Worm (Caenorhabditis elegans) whole organism, L4 larva: ENCODE data around the gene msd-2.

Experiments
- F26F4.8 ChIP-seq: fragments of 200-800 bp; sonication (Bioruptor generic); conservative IDR thresholded peaks from 2 replicates; pipeline ENCODE4 v1.3.6; 2022; ENCODE audit warnings: missing genetic modification characterization, missing compliant biosample characterization
- T26A8.4 ChIP-seq: fragments of 200-800 bp; sonication (Bioruptor generic); IDR thresholded peaks from 2 replicates; pipeline ENCODE4 v1.3.6; 2022; ENCODE audit warnings: missing genetic modification characterization, missing compliant biosample characterization
- Y105C5A.15 ChIP-seq: fragments of 200-800 bp; sonication (Bioruptor generic); IDR thresholded peaks from 2 replicates; pipeline ENCODE4 v1.3.6; 2022; ENCODE audit warnings: missing genetic modification characterization, missing compliant biosample characterization
- Y5F2A.4 ChIP-seq: fragments of 200-800 bp; sonication (Bioruptor generic); optimal IDR thresholded peaks from 2 replicates; lab custom pipeline; 2018; ENCODE audit warnings: mild to moderate bottlenecking, missing genetic modification characterization, missing compliant biosample characterization
- Y75B8A.6 ChIP-seq: fragments of 200-800 bp; sonication (Bioruptor generic); IDR thresholded peaks from 2 replicates; pipeline ENCODE4 v1.3.6; 2022; ENCODE audit warnings: missing genetic modification reagents, missing genetic modification characterization, missing compliant biosample characterization
- ZK337.2 ChIP-seq: fragments of 200-800 bp; sonication (Bioruptor generic); IDR thresholded peaks from 2 replicates; pipeline ENCODE4 v1.3.6; 2022; ENCODE audit warnings: missing genetic modification reagents, missing genetic modification characterization, missing compliant biosample characterization
- ceh-28 ChIP-seq: fragments of 150-350 bp; optimal IDR thresholded peaks from 2 replicates; lab custom pipeline; 2014; ENCODE audit warnings: missing biosample characterization, missing genetic modification reagents, missing genetic modification characterization
- ctbp-1 ChIP-seq: fragments of 200-800 bp; sonication (Bioruptor generic); IDR thresholded peaks from 2 replicates; pipeline ENCODE4 v1.3.6; 2022; ENCODE audit warnings: missing genetic modification reagents, missing genetic modification characterization, missing compliant biosample characterization
- daf-16 ChIP-seq, 3 experiments: sonication (generic microtip); optimal IDR thresholded peaks; 2 replicates each; lab custom pipeline; 2016 to 2017; ENCODE audit warnings: missing genetic modification characterization in 3 of 3, missing genetic modification reagents in 3 of 3, mild to moderate bottlenecking in 2 of 3, missing compliant biosample characterization in 2 of 3, missing biosample characterization in 1 of 3, moderate library complexity in 1 of 3
- dmd-6 ChIP-seq: fragments of 200-800 bp; sonication (Bioruptor generic); IDR thresholded peaks from 2 replicates; pipeline ENCODE4 v1.3.6; 2022; ENCODE audit warnings: missing genetic modification reagents, missing genetic modification characterization, missing compliant biosample characterization
- dmd-8 ChIP-seq: fragments of 200-800 bp; sonication (Bioruptor generic); IDR thresholded peaks from 2 replicates; pipeline ENCODE4 v1.3.6; 2022; ENCODE audit warnings: missing genetic modification characterization, missing compliant biosample characterization
- dmd-9 ChIP-seq: fragments of 200-800 bp; sonication (Bioruptor generic); IDR thresholded peaks from 2 replicates; pipeline ENCODE4 v1.3.6; 2022; ENCODE audit warnings: missing genetic modification reagents, missing genetic modification characterization, missing compliant biosample characterization
- dve-1 ChIP-seq: sonication (generic microtip); optimal IDR thresholded peaks from 2 replicates; lab custom pipeline; 2017; ENCODE audit warnings: antibody characterized with exemption, mild to moderate bottlenecking, missing genetic modification characterization, missing compliant biosample characterization; ENCODE audit not compliant: insufficient read depth
- egl-43 ChIP-seq: fragments of 200-800 bp; sonication (Bioruptor generic); IDR thresholded peaks from 2 replicates; pipeline ENCODE4 v1.3.6; 2022; ENCODE audit warnings: missing genetic modification reagents, missing genetic modification characterization, missing compliant biosample characterization
- fkh-10 ChIP-seq: fragments of 150-350 bp; optimal IDR thresholded peaks from 2 replicates; lab custom pipeline; 2014; ENCODE audit warnings: missing biosample characterization, missing genetic modification reagents, missing genetic modification characterization
- hlh-11 ChIP-seq: fragments of 200-800 bp; sonication (Bioruptor generic); optimal IDR thresholded peaks from 2 replicates; lab custom pipeline; 2018; ENCODE audit warnings: mild to moderate bottlenecking, missing genetic modification characterization, missing compliant biosample characterization
- hlh-30 ChIP-seq: sonication (generic microtip); optimal IDR thresholded peaks from 2 replicates; lab custom pipeline; 2017; ENCODE audit warnings: antibody characterized with exemption, mild to moderate bottlenecking, missing genetic modification characterization, missing compliant biosample characterization; ENCODE audit not compliant: insufficient read depth
- hmg-1.1 ChIP-seq: fragments of 200-800 bp; sonication (Bioruptor generic); IDR thresholded peaks from 2 replicates; pipeline ENCODE4 v1.3.6; 2022; ENCODE audit warnings: missing genetic modification reagents, missing genetic modification characterization, missing compliant biosample characterization
- lin-1 ChIP-seq: fragments of 200-800 bp; sonication (Bioruptor generic); IDR thresholded peaks from 2 replicates; pipeline ENCODE4 v1.3.6; 2022; ENCODE audit warnings: missing genetic modification reagents, missing genetic modification characterization, missing compliant biosample characterization
- lin-29 ChIP-seq: fragments of 200-800 bp; sonication (Bioruptor generic); IDR thresholded peaks from 2 replicates; pipeline ENCODE4 v1.3.6; 2022; ENCODE audit warnings: missing genetic modification reagents, missing genetic modification characterization, missing compliant biosample characterization
- lin-39 ChIP-seq: fragments of 150-350 bp; optimal IDR thresholded peaks from 2 replicates; lab custom pipeline; 2014; ENCODE audit warnings: missing biosample characterization, missing genetic modification reagents, missing genetic modification characterization
- lsy-2 ChIP-seq, 2 experiments: fragments of 150-350 bp in 1 of 2; sonication (generic microtip) in 1 of 2; optimal IDR thresholded peaks; 2 replicates each; lab custom pipeline; 2014 to 2017; ENCODE audit warnings: missing biosample characterization in 2 of 2, missing genetic modification characterization in 2 of 2
- madf-5 ChIP-seq, 2 experiments: fragments of 200-800 bp; sonication (Bioruptor generic); IDR thresholded peaks; 2 replicates each; pipeline ENCODE4 v1.3.6; 2022; ENCODE audit warnings: missing compliant biosample characterization in 2 of 2, missing genetic modification characterization in 2 of 2
- mdl-1 ChIP-seq, 2 experiments: fragments of 150-350 bp in 1 of 2; sonication (generic microtip) in 1 of 2; optimal IDR thresholded peaks; 2 replicates each; lab custom pipeline; 2014 to 2017; ENCODE audit warnings: missing biosample characterization in 2 of 2, missing genetic modification characterization in 2 of 2
- mes-2 ChIP-seq: sonication (generic microtip); optimal IDR thresholded peaks from 2 replicates; lab custom pipeline; 2016; ENCODE audit warnings: missing genotype, mild to moderate bottlenecking, missing genetic modification characterization, missing compliant biosample characterization; ENCODE audit not compliant: poor library complexity, severe bottlenecking
- mxl-3 ChIP-seq: fragments of 200-800 bp; sonication (Bioruptor generic); optimal IDR thresholded peaks from 2 replicates; lab custom pipeline; 2018; ENCODE audit warnings: mild to moderate bottlenecking, missing genetic modification characterization, missing compliant biosample characterization
- nhr-237 ChIP-seq: sonication (generic microtip); optimal IDR thresholded peaks from 2 replicates; lab custom pipeline; 2017; ENCODE audit warnings: missing biosample characterization, missing genetic modification characterization
- nhr-28 ChIP-seq: fragments of 150-350 bp; optimal IDR thresholded peaks from 2 replicates; lab custom pipeline; 2014; ENCODE audit warnings: missing biosample characterization, missing genetic modification characterization
- nhr-48 ChIP-seq: sonication (generic microtip); optimal IDR thresholded peaks from 2 replicates; lab custom pipeline; 2016; ENCODE audit warnings: mild to moderate bottlenecking, missing genetic modification characterization, missing compliant biosample characterization
- nhr-76 ChIP-seq: fragments of 150-350 bp; optimal IDR thresholded peaks from 2 replicates; lab custom pipeline; 2014; ENCODE audit warnings: missing biosample characterization, missing genetic modification characterization
- nhr-77 ChIP-seq: fragments of 150-350 bp; optimal IDR thresholded peaks from 2 replicates; lab custom pipeline; 2014; ENCODE audit warnings: missing biosample characterization, missing genetic modification characterization
- pha-4 ChIP-seq, 2 experiments: fragments of 150-350 bp in 1 of 2; fragments of 200-800 bp in 1 of 2; sonication (Bioruptor generic) in 1 of 2; IDR thresholded peaks in 1 of 2; optimal IDR thresholded peaks in 1 of 2; 2 replicates each; pipeline versions ENCODE4 v1.3.6 to Lab custom; 2014 to 2022; ENCODE audit warnings: missing genetic modification characterization in 2 of 2, missing genetic modification reagents in 2 of 2, missing biosample characterization in 1 of 2, missing compliant biosample characterization in 1 of 2
- pqm-1 ChIP-seq: sonication (generic microtip); optimal IDR thresholded peaks from 2 replicates; lab custom pipeline; 2017; ENCODE audit warnings: missing biosample characterization, missing genetic modification characterization
- rbr-2 ChIP-seq: sonication (generic microtip); optimal IDR thresholded peaks from 2 replicates; lab custom pipeline; 2016; ENCODE audit warnings: missing genotype, missing genetic modification characterization, missing compliant biosample characterization
- saeg-2 ChIP-seq: fragments of 200-800 bp; sonication (Bioruptor generic); IDR thresholded peaks from 2 replicates; pipeline ENCODE4 v1.3.6; 2022; ENCODE audit warnings: missing genetic modification reagents, missing genetic modification characterization, missing compliant biosample characterization
- snpc-4 ChIP-seq: fragments of 150-350 bp; optimal IDR thresholded peaks from 2 replicates; lab custom pipeline; 2014; ENCODE audit warnings: missing biosample characterization, missing genetic modification characterization
- tag-97 ChIP-seq: fragments of 200-800 bp; sonication (Bioruptor generic); IDR thresholded peaks from 2 replicates; pipeline ENCODE4 v1.3.6; 2022; ENCODE audit warnings: missing genetic modification characterization, missing compliant biosample characterization
- unc-39 ChIP-seq: sonication (generic microtip); optimal IDR thresholded peaks from 2 replicates; lab custom pipeline; 2017; ENCODE audit warnings: missing biosample characterization, missing genetic modification characterization
- vab-7 ChIP-seq: fragments of 200-800 bp; sonication (Bioruptor generic); IDR thresholded peaks from 2 replicates; pipeline ENCODE4 v1.3.6; 2022; ENCODE audit warnings: missing genetic modification reagents, missing genetic modification characterization, missing compliant biosample characterization
- zag-1 ChIP-seq: fragments of 150-350 bp; optimal IDR thresholded peaks from 2 replicates; lab custom pipeline; 2014; ENCODE audit warnings: missing biosample characterization, missing genetic modification characterization
- zfp-2 ChIP-seq: sonication (generic microtip); optimal IDR thresholded peaks from 2 replicates; lab custom pipeline; 2016; ENCODE audit warnings: mild to moderate bottlenecking, missing genetic modification characterization, missing compliant biosample characterization

Gene msd-2

ce11 chrIV:10006792-10007191 lies 22.1 kb upstream of the msd-2 start, which contains the start of gene C47E12.13:
C47E12.13 (minus strand) TSS chrIV:10006892.
- TF ChIP-seq T26A8.4 (GFP tag; lab: Robert Waterston, UW), result no peak
- no peak for TF ChIP-seq nhr-48 (tag; lab: Kevin White, UChicago)
- no peak for TF ChIP-seq rbr-2 (tag; lab: Kevin White, UChicago)
- no peak for TF ChIP-seq fkh-10
- TF ChIP-seq dmd-6, result no peak
- no peak for TF ChIP-seq Y75B8A.6
- TF ChIP-seq tag-97 (GFP tag; lab: Robert Waterston, UW), result no peak
- no peak for TF ChIP-seq zfp-2 (tag; lab: Kevin White, UChicago)
- no peak for TF ChIP-seq vab-7 (GFP tag; lab: Robert Waterston, UW)
- TF ChIP-seq zag-1 (tag; lab: Kevin White, UChicago), result no peak
- no peak for TF ChIP-seq nhr-76
- TF ChIP-seq, all 104 proteins: peak for 0

- TF ChIP-seq mdl-1 (tag; optimal IDR thresholded peaks at IDR 0.05; lab: Kevin White, UChicago), result peak; percentile 18 to 81
- 0 out of 2 replicates have a peak, but pooled peaks have one; percentile 50 for TF ChIP-seq hmg-1.1 (GFP tag; lab: Robert Waterston, UW)
- no peak for TF ChIP-seq lin-39 (tag; lab: Kevin White, UChicago)
- TF ChIP-seq madf-5 (GFP tag; IDR thresholded peaks at IDR 0.05; lab: Robert Waterston, UW), result 0 out of 4 replicates have a peak, but pooled peaks of 1 of the 2 experiments have one; percentile 16
- no peak for TF ChIP-seq pqm-1
- no peak for TF ChIP-seq lin-29
- peak; percentile 30 for TF ChIP-seq mes-2
- no peak for TF ChIP-seq nhr-76
- TF ChIP-seq dmd-8 (GFP tag; lab: Robert Waterston, UW), result no peak
- no peak for TF ChIP-seq snpc-4 (tag; lab: Kevin White, UChicago)
- no peak for TF ChIP-seq pha-4 (GFP tag; IDR thresholded peaks at IDR 0.05; lab: Robert Waterston, UW)
- peak; percentile 42 for TF ChIP-seq pha-4 (tag; optimal IDR thresholded peaks at IDR 0.05; lab: Kevin White, UChicago)
- TF ChIP-seq mxl-3, result peak; percentile 54
- peak in 1 of 2 experiments; percentile 31 for TF ChIP-seq lsy-2 (tag; optimal IDR thresholded peaks at IDR 0.05; lab: Kevin White, UChicago)
- no peak for TF ChIP-seq egl-43 (GFP tag; lab: Robert Waterston, UW)
- no peak for TF ChIP-seq dmd-9 (GFP tag; lab: Robert Waterston, UW)
- TF ChIP-seq ctbp-1 (GFP tag; lab: Robert Waterston, UW), result no peak
- no peak for TF ChIP-seq ZK337.2 (GFP tag; lab: Robert Waterston, UW)
- TF ChIP-seq nhr-77 (tag; lab: Kevin White, UChicago), result peak; percentile 5
- TF ChIP-seq rbr-2 (tag; lab: Kevin White, UChicago), result no peak
- TF ChIP-seq dve-1 (tag; lab: Kevin White, UChicago), result peak; percentile 46
- TF ChIP-seq F26F4.8 (GFP tag; lab: Robert Waterston, UW), result no peak
- TF ChIP-seq ceh-28 (tag; lab: Kevin White, UChicago), result no peak
- TF ChIP-seq Y5F2A.4 (GFP tag; lab: Kevin White, UChicago), result no peak
- no peak for TF ChIP-seq nhr-237
- TF ChIP-seq hlh-11 (tag; lab: Kevin White, UChicago), result peak; percentile 50
- no peak for TF ChIP-seq daf-16 (GFP tag; optimal IDR thresholded peaks at IDR 0.05; lab: Kevin White, UChicago)
- peak; percentile 20 for TF ChIP-seq daf-16 (tag; optimal IDR thresholded peaks at IDR 0.05; lab: Kevin White, UChicago)
- no peak for TF ChIP-seq unc-39 (tag; lab: Kevin White, UChicago)
- no peak for TF ChIP-seq lin-1
- TF ChIP-seq hlh-30 (tag; lab: Kevin White, UChicago), result peak; percentile 5
- TF ChIP-seq nhr-28 (tag; lab: Kevin White, UChicago), result peak; percentile 74
- no peak for TF ChIP-seq saeg-2 (GFP tag; lab: Robert Waterston, UW)
- no peak for TF ChIP-seq Y105C5A.15 (GFP tag; lab: Robert Waterston, UW)
These were observed 21.1 kb upstream of the msd-2 start for ce11 chrIV:10007758-10008157.
